Fruit fly (Drosophila melanogaster): ENCODE data around the gene CG15317.

CG15317 gene

dm6 chrX:9583440-9584103, 27.2 kb upstream of the CG15317 start (continued):
- TF ChIP-seq CG12942 (GFP tag; optimal IDR thresholded peaks at IDR 0.05) (peak; percentile 82), CG1647 (GFP tag; optimal IDR thresholded peaks at IDR 0.05) (peak; percentile 31), pan (optimal IDR thresholded peaks at IDR 0.05) (no peak), pan (GFP tag; optimal IDR thresholded peaks at IDR 0.05 in 1 of 2, IDR thresholded peaks at IDR 0.05 in 1 of 2) (peak in 1 of 2 experiments; percentile 93), insv (GFP tag; optimal IDR thresholded peaks at IDR 0.05) (peak in 1 of 2 experiments; percentile 61), HmgD (GFP tag; optimal IDR thresholded peaks at IDR 0.05) (no peak), CG10959 (GFP tag; IDR thresholded peaks at IDR 0.05) (peak; percentile 73), Scr (GFP tag; IDR thresholded peaks at IDR 0.05; ENCODE audit: partially characterized antibody) (no peak), CG16779 (GFP tag; IDR thresholded peaks at IDR 0.05) (peak; percentile 85; the same call in 1 of the 2 replicates), pb (GFP tag; optimal IDR thresholded peaks at IDR 0.05) (peak; percentile 23), CG34376 (GFP tag; optimal IDR thresholded peaks at IDR 0.05) (peak; percentile 92), CG7963 (GFP tag; IDR thresholded peaks at IDR 0.05; ENCODE audit: partially characterized antibody) (no peak), CG4282 (GFP tag; optimal IDR thresholded peaks at IDR 0.05) (no peak), CG6854 (GFP tag; optimal IDR thresholded peaks at IDR 0.05) (peak; percentile 94), CG3281 (GFP tag; optimal IDR thresholded peaks at IDR 0.05) (peak; percentile 96), CG14441 (GFP tag; IDR thresholded peaks at IDR 0.05) (peak; percentile 93), CG6683 (GFP tag; optimal IDR thresholded peaks at IDR 0.05) (peak; percentile 90), CG33213 (GFP tag; optimal IDR thresholded peaks at IDR 0.05) (peak; percentile 9), al (GFP tag; IDR thresholded peaks at IDR 0.05) (peak; percentile 90), ase (GFP tag; IDR thresholded peaks at IDR 0.05) (peak; percentile 87), stc (GFP tag; IDR thresholded peaks at IDR 0.05) (peak; percentile 93), CG2199 (GFP tag; IDR thresholded peaks at IDR 0.05) (peak; percentile 46; the same call in 1 of the 3 replicates), hth (optimal IDR thresholded peaks at IDR 0.05) (no peak), aop (GFP tag; IDR thresholded peaks at IDR 0.05) (peak; percentile 51; the same call in 1 of the 2 replicates), Lim3 (GFP tag; IDR thresholded peaks at IDR 0.05) (peak; percentile 78), tup (GFP tag; optimal IDR thresholded peaks at IDR 0.05) (peak; percentile 75), nmo (GFP tag; optimal IDR thresholded peaks at IDR 0.05) (peak; percentile 96), nerfin-2 (GFP tag; IDR thresholded peaks at IDR 0.05; ENCODE audit: partially characterized antibody) (no peak), maf-S (GFP tag; optimal IDR thresholded peaks at IDR 0.05) (peak; percentile 54), CG6175 (GFP tag; IDR thresholded peaks at IDR 0.05) (peak; percentile 81), wek (GFP tag; optimal IDR thresholded peaks at IDR 0.05) (peak; percentile 72), CG18476 (GFP tag; optimal IDR thresholded peaks at IDR 0.05) (peak; percentile 90), Poxn (GFP tag; IDR thresholded peaks at IDR 0.05) (peak; percentile 83), CG16863 (GFP tag; optimal IDR thresholded peaks at IDR 0.05) (peak; percentile 65), fd96Cb (tag; optimal IDR thresholded peaks at IDR 0.05) (peak; percentile 90), btn (GFP tag; optimal IDR thresholded peaks at IDR 0.05) (no peak), CG1233 (GFP tag; optimal IDR thresholded peaks at IDR 0.05) (peak; percentile 91), CG10462 (GFP tag; optimal IDR thresholded peaks at IDR 0.05) (peak; percentile 79), GATAe (GFP tag; conservative IDR thresholded peaks at IDR 0.05) (peak; percentile 77), CG9817 (tag; optimal IDR thresholded peaks at IDR 0.05) (peak; percentile 94), knrl (GFP tag; IDR thresholded peaks at IDR 0.05; ENCODE audit: partially characterized antibody) (no peak), grn (GFP tag; optimal IDR thresholded peaks at IDR 0.05) (peak; percentile 37), Rfx (GFP tag; IDR thresholded peaks at IDR 0.05) (peak; percentile 93), Opbp (GFP tag; IDR thresholded peaks at IDR 0.05; ENCODE audit: partially characterized antibody) (no peak), Dp (GFP tag; optimal IDR thresholded peaks at IDR 0.05) (peak; percentile 4), Fer3 (tag; optimal IDR thresholded peaks at IDR 0.05) (peak; percentile 93), CG7839 (tag; optimal IDR thresholded peaks at IDR 0.05) (peak; percentile 96), eve (GFP tag; optimal IDR thresholded peaks at IDR 0.05) (peak in 1 of 2 experiments; percentile 95), dmrt99B (tag; optimal IDR thresholded peaks at IDR 0.05) (peak; percentile 97), CG3995 (GFP tag; optimal IDR thresholded peaks at IDR 0.05) (peak; percentile 60)

Measured in whole organism, embryonic.